Fruit fly (Drosophila melanogaster) whole organism, embryonic: Measurements from ENCODE around the gene CG10730.

Experiments used
- Atf6 ChIP-seq: fragments of 200-800 bp; sonication (Bioruptor generic); IDR thresholded peaks from 2 replicates; pipeline ENCODE4 v1.3.6; 2022; ENCODE audit warnings: missing biosample characterization, missing genetic modification characterization
- CG12299 ChIP-seq: fragments of 200-800 bp; sonication (Bioruptor generic); optimal IDR thresholded peaks from 2 replicates; lab custom pipeline; 2018; ENCODE audit warnings: missing biosample characterization, mild to moderate bottlenecking, missing genetic modification characterization
- CG13424 ChIP-seq: fragments of 200-800 bp; sonication (Bioruptor generic); optimal IDR thresholded peaks from 2 replicates; lab custom pipeline; 2019; ENCODE audit warnings: missing biosample characterization, mild to moderate bottlenecking, missing genetic modification characterization, moderate library complexity
- CG14965 ChIP-seq: fragments of 200-800 bp; sonication (Bioruptor generic); optimal IDR thresholded peaks from 2 replicates; lab custom pipeline; 2016; ENCODE audit warnings: missing biosample characterization, missing genetic modification characterization, borderline replicate concordance
- CG15269 ChIP-seq: fragments of 200-800 bp; sonication (Bioruptor generic); optimal IDR thresholded peaks from 2 replicates; lab custom pipeline; 2018; ENCODE audit warnings: missing biosample characterization, mild to moderate bottlenecking, missing genetic modification characterization, moderate library complexity
- CG15601 ChIP-seq: fragments of 200-800 bp; sonication (Bioruptor generic); optimal IDR thresholded peaks from 3 replicates; lab custom pipeline; 2019; ENCODE audit warnings: missing biosample characterization, mild to moderate bottlenecking, missing genetic modification characterization, moderate library complexity
- CG17186 ChIP-seq: fragments of 200-800 bp; sonication (Bioruptor generic); optimal IDR thresholded peaks from 3 replicates; lab custom pipeline; 2017; ENCODE audit warnings: missing biosample characterization, missing genetic modification reagents, missing genetic modification characterization
- CG17361 ChIP-seq: fragments of 200-800 bp; sonication (Bioruptor generic); IDR thresholded peaks from 3 replicates; pipeline ENCODE4 v1.3.6; 2022; ENCODE audit warnings: missing biosample characterization, missing genetic modification characterization
- CG18011 ChIP-seq: fragments of 200-800 bp; sonication (Bioruptor generic); optimal IDR thresholded peaks from 2 replicates; lab custom pipeline; 2017; ENCODE audit warnings: missing biosample characterization, missing genetic modification characterization, mild to moderate bottlenecking, moderate library complexity, missing genotype
- CG2678 ChIP-seq: fragments of 200-800 bp; sonication (Bioruptor generic); optimal IDR thresholded peaks from 3 replicates; lab custom pipeline; 2019; ENCODE audit warnings: missing biosample characterization, mild to moderate bottlenecking, missing genetic modification characterization, moderate library complexity
- CG6272 ChIP-seq: fragments of 200-800 bp; sonication (Bioruptor generic); IDR thresholded peaks from 2 replicates; pipeline ENCODE4 v1.3.6; 2022; ENCODE audit warnings: missing biosample characterization, missing genetic modification characterization
- CG6654 ChIP-seq: fragments of 200-800 bp; sonication (Bioruptor generic); optimal IDR thresholded peaks from 2 replicates; lab custom pipeline; 2017; ENCODE audit warnings: missing biosample characterization, mild to moderate bottlenecking, missing genetic modification characterization
- CG6689 ChIP-seq: fragments of 200-800 bp; sonication (Bioruptor generic); IDR thresholded peaks from 2 replicates; pipeline ENCODE4 v1.3.6; 2022; ENCODE audit warnings: missing biosample characterization, missing genetic modification characterization
- CG6813 ChIP-seq: fragments of 200-800 bp; sonication (Bioruptor generic); optimal IDR thresholded peaks from 2 replicates; lab custom pipeline; 2017; ENCODE audit warnings: missing biosample characterization, missing genetic modification characterization, mild to moderate bottlenecking, moderate library complexity, missing genetic modification reagents
- CG7839 ChIP-seq: fragments of 200-800 bp; sonication (Bioruptor generic); optimal IDR thresholded peaks from 3 replicates; lab custom pipeline; 2018; ENCODE audit warnings: missing biosample characterization, mild to moderate bottlenecking, missing genetic modification characterization, moderate library complexity
- CG8944 ChIP-seq: fragments of 200-800 bp; sonication (Bioruptor generic); optimal IDR thresholded peaks from 3 replicates; lab custom pipeline; 2016; ENCODE audit warnings: missing biosample characterization, missing genetic modification characterization
- CG9727 ChIP-seq: fragments of 200-800 bp; sonication (Bioruptor generic); optimal IDR thresholded peaks from 3 replicates; lab custom pipeline; 2017; ENCODE audit warnings: missing biosample characterization, mild to moderate bottlenecking, missing genetic modification characterization
- Camta ChIP-seq: fragments of 200-800 bp; sonication (Bioruptor generic); optimal IDR thresholded peaks from 2 replicates; lab custom pipeline; 2016; ENCODE audit warnings: missing biosample characterization, missing genetic modification characterization
- Dad ChIP-seq: fragments of 200-800 bp; sonication (Bioruptor generic); optimal IDR thresholded peaks from 3 replicates; lab custom pipeline; 2016; ENCODE audit warnings: missing biosample characterization, missing genetic modification characterization
- Dip3 ChIP-seq: fragments of 200-800 bp; sonication (Bioruptor generic); optimal IDR thresholded peaks from 3 replicates; lab custom pipeline; 2016; ENCODE audit warnings: missing biosample characterization, missing genetic modification characterization
- Ets97D ChIP-seq: fragments of 200-800 bp; sonication (Bioruptor generic); optimal IDR thresholded peaks from 3 replicates; lab custom pipeline; 2016; ENCODE audit warnings: missing biosample characterization, missing genetic modification characterization
- HLH4C ChIP-seq: fragments of 200-800 bp; sonication (Bioruptor generic); IDR thresholded peaks from 3 replicates; pipeline ENCODE4 v1.3.6; 2022; ENCODE audit warnings: missing biosample characterization, missing genetic modification characterization; ENCODE audit not compliant: partially characterized antibody
- HmgZ ChIP-seq: fragments of 200-800 bp; sonication (Bioruptor generic); optimal IDR thresholded peaks from 2 replicates; lab custom pipeline; 2018; ENCODE audit warnings: missing biosample characterization, mild to moderate bottlenecking, missing genetic modification characterization
- Mad ChIP-seq: fragments of 200-800 bp; sonication (Bioruptor generic); optimal IDR thresholded peaks from 2 replicates; lab custom pipeline; 2016; ENCODE audit warnings: missing biosample characterization, missing genetic modification characterization
- Meics ChIP-seq: fragments of 200-800 bp; sonication (Bioruptor generic); optimal IDR thresholded peaks from 2 replicates; lab custom pipeline; 2017; ENCODE audit warnings: missing biosample characterization, mild to moderate bottlenecking, missing genetic modification characterization
- Side ChIP-seq: fragments of 200-800 bp; sonication (Bioruptor generic); optimal IDR thresholded peaks from 2 replicates; lab custom pipeline; 2016; ENCODE audit warnings: missing biosample characterization, missing genetic modification characterization
- Trl ChIP-seq, 3 experiments: fragments of >200 bp in 2 of 3; fragments of 200-800 bp in 1 of 3; sonication (Bioruptor generic) in 1 of 3; optimal IDR thresholded peaks; 2 replicates in 1 of 3; 3 replicates in 2 of 3; lab custom pipeline; 2016 to 2017; ENCODE audit warnings: missing biosample characterization in 1 of 3, missing genetic modification characterization in 1 of 3
- az2 ChIP-seq: fragments of 200-800 bp; sonication (Bioruptor generic); optimal IDR thresholded peaks from 3 replicates; lab custom pipeline; 2016; ENCODE audit warnings: missing biosample characterization, missing genetic modification characterization
- cas ChIP-seq: fragments of 200-800 bp; sonication (Bioruptor generic); IDR thresholded peaks from 2 replicates; pipeline ENCODE4 v1.3.6; 2022; ENCODE audit warnings: missing biosample characterization, missing genetic modification characterization
- ewg ChIP-seq: fragments of 200-800 bp; sonication (Bioruptor generic); optimal IDR thresholded peaks from 3 replicates; lab custom pipeline; 2017; ENCODE audit warnings: mild to moderate bottlenecking, missing biosample characterization, missing genetic modification reagents, missing genetic modification characterization
- eyg ChIP-seq: fragments of 200-800 bp; sonication (Bioruptor generic); optimal IDR thresholded peaks from 3 replicates; lab custom pipeline; 2016; ENCODE audit warnings: missing biosample characterization, missing genetic modification characterization
- fd3F ChIP-seq: fragments of 200-800 bp; sonication (Bioruptor generic); optimal IDR thresholded peaks from 2 replicates; lab custom pipeline; 2018; ENCODE audit warnings: missing biosample characterization, mild to moderate bottlenecking, missing genetic modification characterization, moderate library complexity
- fd96Cb ChIP-seq: fragments of 200-800 bp; sonication (Bioruptor generic); optimal IDR thresholded peaks from 2 replicates; lab custom pipeline; 2018; ENCODE audit warnings: missing biosample characterization, mild to moderate bottlenecking, missing genetic modification characterization, moderate library complexity
- ftz-f1 ChIP-seq: fragments of 200-800 bp; sonication (Bioruptor generic); optimal IDR thresholded peaks from 2 replicates; lab custom pipeline; 2016; ENCODE audit warnings: missing biosample characterization, missing genetic modification characterization
- fu2 ChIP-seq: fragments of 200-800 bp; sonication (Bioruptor generic); optimal IDR thresholded peaks from 2 replicates; lab custom pipeline; 2016; ENCODE audit warnings: missing biosample characterization, missing genetic modification characterization
- luna ChIP-seq: fragments of 200-800 bp; sonication (Bioruptor generic); optimal IDR thresholded peaks from 2 replicates; lab custom pipeline; 2016; ENCODE audit warnings: missing biosample characterization, missing genetic modification characterization
- oc ChIP-seq: fragments of 200-800 bp; sonication (Bioruptor generic); optimal IDR thresholded peaks from 2 replicates; lab custom pipeline; 2018; ENCODE audit warnings: missing biosample characterization, mild to moderate bottlenecking, missing genetic modification characterization, moderate library complexity
- peb ChIP-seq: fragments of 200-800 bp; sonication (Bioruptor generic); IDR thresholded peaks from 2 replicates; pipeline ENCODE4 v1.3.6; 2022; ENCODE audit warnings: missing biosample characterization, missing genetic modification characterization
- pho ChIP-seq: fragments of 200-800 bp; sonication (Bioruptor generic); optimal IDR thresholded peaks from 2 replicates; lab custom pipeline; 2016; ENCODE audit warnings: missing biosample characterization, missing genetic modification characterization
- run ChIP-seq: fragments of 200-800 bp; sonication (Bioruptor generic); optimal IDR thresholded peaks from 3 replicates; lab custom pipeline; 2018; ENCODE audit warnings: missing biosample characterization, mild to moderate bottlenecking, missing genetic modification characterization
- sna ChIP-seq: fragments of 200-800 bp; sonication (Bioruptor generic); IDR thresholded peaks from 2 replicates; pipeline ENCODE4 v1.3.6; 2022; ENCODE audit warnings: missing biosample characterization, missing genetic modification characterization; ENCODE audit not compliant: partially characterized antibody
- sob ChIP-seq: fragments of 200-800 bp; sonication (Bioruptor generic); IDR thresholded peaks from 2 replicates; pipeline ENCODE4 v1.3.6; 2022; ENCODE audit warnings: missing biosample characterization, missing genetic modification characterization
- sqz ChIP-seq: fragments of 200-800 bp; sonication (Bioruptor generic); optimal IDR thresholded peaks from 3 replicates; lab custom pipeline; 2018; ENCODE audit warnings: missing biosample characterization, mild to moderate bottlenecking, missing genetic modification characterization
- sr ChIP-seq: fragments of 200-800 bp; sonication (Bioruptor generic); IDR thresholded peaks from 3 replicates; pipeline ENCODE4 v1.3.6; 2022; ENCODE audit warnings: missing biosample characterization, missing genetic modification characterization
- stc ChIP-seq: fragments of 200-800 bp; sonication (Bioruptor generic); IDR thresholded peaks from 2 replicates; pipeline ENCODE4 v1.3.6; 2022; ENCODE audit warnings: missing biosample characterization, missing genetic modification characterization
- tap ChIP-seq: fragments of 200-800 bp; optimal IDR thresholded peaks from 3 replicates; lab custom pipeline; 2019; ENCODE audit warnings: missing biosample characterization, mild to moderate bottlenecking, missing genetic modification characterization, moderate library complexity
- toy ChIP-seq: fragments of 200-800 bp; sonication (Bioruptor generic); IDR thresholded peaks from 2 replicates; pipeline ENCODE4 v1.3.6; 2022; ENCODE audit warnings: missing biosample characterization, missing genetic modification characterization
- z ChIP-seq: fragments of 200-800 bp; sonication (Bioruptor generic); IDR thresholded peaks from 3 replicates; pipeline ENCODE4 v1.3.6; 2022; ENCODE audit warnings: missing biosample characterization, missing genetic modification characterization
- zen2 ChIP-seq: fragments of 200-800 bp; sonication (Bioruptor generic); IDR thresholded peaks from 3 replicates; pipeline ENCODE4 v1.3.6; 2022; ENCODE audit warnings: missing biosample characterization, missing genetic modification characterization; ENCODE audit not compliant: partially characterized antibody

Gene CG10730

dm6 chr2L:20082965-20083855, 11.2 kb upstream of the CG10730 start (continued):
- no peak for TF ChIP-seq zen2 (GFP tag; lab: Robert Waterston, UW)
- TF ChIP-seq Meics: no peak
- TF ChIP-seq HmgZ: no peak
- no peak for TF ChIP-seq CG6272 (GFP tag; lab: Robert Waterston, UW)
- no peak for TF ChIP-seq peb (GFP tag; lab: Robert Waterston, UW)
- no peak for TF ChIP-seq z (GFP tag; lab: Robert Waterston, UW)
- no peak for TF ChIP-seq stc (GFP tag; lab: Robert Waterston, UW)
- no peak for TF ChIP-seq toy (GFP tag; lab: Robert Waterston, UW)
- TF ChIP-seq CG6689: no peak
- no peak for TF ChIP-seq CG6813 (GFP tag; lab: Kevin White, UChicago)
- TF ChIP-seq sob (GFP tag; lab: Robert Waterston, UW): peak; percentile 44; the same call in 1 of the 2 replicates
- TF ChIP-seq sna: no peak
- no peak for TF ChIP-seq run (tag; lab: Kevin White, UChicago)
- no peak for TF ChIP-seq CG8944
- TF ChIP-seq CG17186 (GFP tag; lab: Kevin White, UChicago): no peak
- no peak for TF ChIP-seq pho (GFP tag; lab: Kevin White, UChicago)
- TF ChIP-seq sr (GFP tag; lab: Robert Waterston, UW): no peak
- peak; percentile 1 for TF ChIP-seq Camta
- TF ChIP-seq CG9727 (GFP tag; lab: Kevin White, UChicago): no peak
- TF ChIP-seq az2 (GFP tag; lab: Kevin White, UChicago): no peak
- no peak for TF ChIP-seq CG12299 (tag; lab: Kevin White, UChicago)
- TF ChIP-seq CG7839: no peak
- TF ChIP-seq CG14965 (GFP tag; lab: Kevin White, UChicago): no peak
- no peak for TF ChIP-seq HLH4C (GFP tag; lab: Robert Waterston, UW)
- TF ChIP-seq CG15601 (tag; lab: Kevin White, UChicago): no peak
- TF ChIP-seq fd96Cb (tag; lab: Kevin White, UChicago): peak; percentile 15
- TF ChIP-seq Dip3: no peak
- TF ChIP-seq Dad: no peak
- TF ChIP-seq CG2678: peak; percentile 6
- TF ChIP-seq eyg (GFP tag; lab: Kevin White, UChicago): no peak
- TF ChIP-seq cas: no peak
- no peak for TF ChIP-seq CG18011 (GFP tag; lab: Kevin White, UChicago)
- TF ChIP-seq ewg (GFP tag; lab: Kevin White, UChicago): no peak
- TF ChIP-seq oc (tag; lab: Kevin White, UChicago): no peak
- no peak for TF ChIP-seq fd3F
- peak; percentile 70 for TF ChIP-seq ftz-f1 (GFP tag; lab: Kevin White, UChicago)
- no peak for TF ChIP-seq fu2 (GFP tag; lab: Kevin White, UChicago)
- no peak for TF ChIP-seq Atf6 (GFP tag; lab: Robert Waterston, UW)
- no peak for TF ChIP-seq Ets97D (GFP tag; lab: Kevin White, UChicago)
- TF ChIP-seq tap (tag; lab: Kevin White, UChicago): peak; percentile 3
- no peak for TF ChIP-seq Side (GFP tag; lab: Kevin White, UChicago)
- TF ChIP-seq CG15269: peak; percentile 7
- TF ChIP-seq Mad (GFP tag; lab: Kevin White, UChicago): no peak
- no peak for TF ChIP-seq CG13424 (tag; lab: Kevin White, UChicago)
- no peak for TF ChIP-seq CG6654 (GFP tag; lab: Kevin White, UChicago)
- no peak for TF ChIP-seq luna (GFP tag; lab: Kevin White, UChicago)
- TF ChIP-seq CG17361 (GFP tag; lab: Robert Waterston, UW): no peak
- TF ChIP-seq sqz (GFP tag; lab: Kevin White, UChicago): peak; percentile 13
- no peak for TF ChIP-seq Trl (optimal IDR thresholded peaks at IDR 0.05; lab: Kevin White, UChicago)
- no peak for TF ChIP-seq Trl (GFP tag; optimal IDR thresholded peaks at IDR 0.05; lab: Kevin White, UChicago)
